Fruit fly (Drosophila melanogaster) whole organism, wandering third instar larva: ENCODE data around the gene CG43725.

Source experiments
- Abd-B ChIP-seq: fragments of >200 bp; optimal IDR thresholded peaks from 2 replicates; lab custom pipeline; 2017; ENCODE audit warnings: missing biosample characterization, missing genetic modification characterization
- CrebA ChIP-seq: fragments of 200-800 bp; sonication (Bioruptor generic); optimal IDR thresholded peaks from 2 replicates; lab custom pipeline; 2016; ENCODE audit warnings: missing biosample characterization, mild to moderate bottlenecking, missing genetic modification characterization, borderline replicate concordance
- Dfd ChIP-seq: fragments of >200 bp; optimal IDR thresholded peaks from 2 replicates; lab custom pipeline; 2017; ENCODE audit warnings: missing biosample characterization, missing genetic modification characterization
- Jra ChIP-seq: sonication (Bioruptor generic); optimal IDR thresholded peaks from 2 replicates; lab custom pipeline; 2016; ENCODE audit warnings: missing biosample characterization, missing genetic modification characterization
- Mio ChIP-seq: sonication (Bioruptor generic); optimal IDR thresholded peaks from 2 replicates; lab custom pipeline; 2016; ENCODE audit warnings: missing biosample characterization, missing genetic modification characterization
- Myc ChIP-seq: fragments of >200 bp; optimal IDR thresholded peaks from 2 replicates; lab custom pipeline; 2017
- N ChIP-seq: fragments of >200 bp; optimal IDR thresholded peaks from 2 replicates; lab custom pipeline; 2018; ENCODE audit warnings: missing biosample characterization, missing external identifiers, missing genetic modification characterization
- br ChIP-seq: fragments of 200-800 bp; sonication (Bioruptor generic); optimal IDR thresholded peaks from 2 replicates; lab custom pipeline; 2016; ENCODE audit warnings: missing biosample characterization, missing genetic modification characterization
- tai ChIP-seq: sonication (Bioruptor generic); optimal IDR thresholded peaks from 2 replicates; lab custom pipeline; 2016; ENCODE audit warnings: missing biosample characterization, missing genetic modification characterization
- usp ChIP-seq: fragments of >200 bp; optimal IDR thresholded peaks from 2 replicates; lab custom pipeline; 2017; ENCODE audit warnings: missing biosample characterization, missing genetic modification characterization

DNA sequence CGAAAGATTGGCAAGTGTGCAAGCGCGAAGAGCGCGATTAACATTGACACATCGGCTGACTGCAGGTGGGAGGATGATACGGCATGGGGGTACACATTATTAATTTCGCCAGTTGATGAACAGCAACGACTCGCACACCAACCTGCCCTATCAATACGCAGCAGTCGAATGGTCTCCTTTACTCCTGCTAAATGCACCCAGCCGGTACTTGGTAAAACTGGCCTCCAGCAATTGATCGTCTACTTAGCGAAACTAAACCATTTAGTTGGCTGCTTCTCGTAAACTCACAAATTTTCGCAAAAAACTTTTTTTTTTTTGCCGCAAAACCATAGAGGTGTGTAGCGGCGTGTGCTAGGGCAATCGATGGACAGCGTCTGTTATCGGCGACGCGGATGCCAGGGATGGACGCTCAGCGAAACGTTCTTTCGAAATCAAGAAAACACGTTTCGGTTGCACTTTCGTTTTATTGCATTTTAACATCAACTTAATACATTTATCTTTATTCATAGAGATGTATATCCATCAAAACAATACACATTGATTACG, 25.3 kb downstream of the CG43725 start, which contains the start of gene Ge-1:
- no peak for TF ChIP-seq tai (GFP tag; lab: Kevin White, UChicago)
- TF ChIP-seq Dfd (GFP tag; lab: Kevin White, UChicago) = no peak
- no peak for TF ChIP-seq Jra (GFP tag; lab: Kevin White, UChicago)
- TF ChIP-seq usp (GFP tag; lab: Kevin White, UChicago) = no peak
- TF ChIP-seq Mio = no peak
- no peak for TF ChIP-seq br
- no peak for TF ChIP-seq N
- no peak for TF ChIP-seq Abd-B (GFP tag; lab: Kevin White, UChicago)
- TF ChIP-seq Myc = no peak
- no peak for TF ChIP-seq CrebA (GFP tag; lab: Kevin White, UChicago)
